Fruit fly (Drosophila melanogaster) whole organism, embryonic: Measurements from ENCODE around the gene pxb.

Source experiments
- CG10979 ChIP-seq: fragments of 200-800 bp; sonication (Bioruptor generic); optimal IDR thresholded peaks from 2 replicates; lab custom pipeline; 2018; ENCODE audit warnings: missing biosample characterization, mild to moderate bottlenecking, missing genetic modification characterization, moderate library complexity
- CG12769 ChIP-seq: fragments of 200-800 bp; sonication (Bioruptor generic); optimal IDR thresholded peaks from 2 replicates; lab custom pipeline; 2019; ENCODE audit warnings: missing biosample characterization, mild to moderate bottlenecking, missing genetic modification characterization, moderate library complexity
- CG14014 ChIP-seq: fragments of 200-800 bp; sonication (Bioruptor generic); IDR thresholded peaks from 2 replicates; pipeline ENCODE4 v1.3.6; 2022; ENCODE audit warnings: missing biosample characterization, missing genetic modification characterization
- CG14050 ChIP-seq: fragments of 200-800 bp; sonication (Bioruptor generic); IDR thresholded peaks from 3 replicates; pipeline ENCODE4 v1.3.6; 2022; ENCODE audit warnings: missing biosample characterization, missing genetic modification characterization
- CG15514 ChIP-seq: fragments of 200-800 bp; sonication (Bioruptor generic); optimal IDR thresholded peaks from 3 replicates; lab custom pipeline; 2017; ENCODE audit warnings: missing biosample characterization, missing genetic modification characterization, mild to moderate bottlenecking, moderate library complexity, missing genetic modification reagents
- CG1792 ChIP-seq: fragments of 200-800 bp; sonication (Bioruptor generic); optimal IDR thresholded peaks from 2 replicates; lab custom pipeline; 2016; ENCODE audit warnings: missing biosample characterization, missing genetic modification characterization
- CG18599 ChIP-seq: fragments of 200-800 bp; sonication (Bioruptor generic); optimal IDR thresholded peaks from 3 replicates; lab custom pipeline; 2017; ENCODE audit warnings: missing biosample characterization, missing genetic modification characterization, mild to moderate bottlenecking, moderate library complexity, missing genetic modification reagents
- CG2129 ChIP-seq: fragments of 200-800 bp; sonication (Bioruptor generic); IDR thresholded peaks from 2 replicates; pipeline ENCODE4 v1.3.6; 2022; ENCODE audit warnings: missing biosample characterization, missing genetic modification characterization; ENCODE audit not compliant: partially characterized antibody
- CG30431 ChIP-seq: fragments of 200-800 bp; sonication (Bioruptor generic); optimal IDR thresholded peaks from 2 replicates; lab custom pipeline; 2017; ENCODE audit warnings: missing biosample characterization, missing genetic modification characterization
- CG3065 ChIP-seq: fragments of 200-800 bp; sonication (Bioruptor generic); optimal IDR thresholded peaks from 2 replicates; lab custom pipeline; 2016; ENCODE audit warnings: missing biosample characterization, missing genetic modification characterization
- CG32772 ChIP-seq: fragments of 200-800 bp; sonication (Bioruptor generic); IDR thresholded peaks from 2 replicates; pipeline ENCODE4 v1.3.6; 2022; ENCODE audit warnings: missing biosample characterization, missing genetic modification characterization
- CG34224 ChIP-seq: fragments of 200-800 bp; sonication (Bioruptor generic); IDR thresholded peaks from 3 replicates; pipeline ENCODE4 v1.3.6; 2022; ENCODE audit warnings: missing biosample characterization, missing genetic modification characterization; ENCODE audit not compliant: partially characterized antibody
- CG3726 ChIP-seq: fragments of 200-800 bp; sonication (Bioruptor generic); IDR thresholded peaks from 3 replicates; pipeline ENCODE4, ENCODE4 v1.3.6; 2022; ENCODE audit warnings: missing biosample characterization, missing genetic modification characterization
- CG4282 ChIP-seq: fragments of 200-800 bp; sonication (Bioruptor generic); optimal IDR thresholded peaks from 2 replicates; lab custom pipeline; 2016; ENCODE audit warnings: missing biosample characterization, missing genetic modification characterization
- CG5953 ChIP-seq: fragments of 200-800 bp; sonication (Bioruptor generic); IDR thresholded peaks from 2 replicates; pipeline ENCODE4 v1.3.6; 2022; ENCODE audit warnings: missing biosample characterization, missing genetic modification characterization
- CG9932 ChIP-seq: fragments of 200-800 bp; sonication (Bioruptor generic); IDR thresholded peaks from 2 replicates; pipeline ENCODE4 v1.3.6; 2022; ENCODE audit warnings: missing biosample characterization, missing genetic modification characterization
- Camta ChIP-seq: fragments of 200-800 bp; sonication (Bioruptor generic); optimal IDR thresholded peaks from 2 replicates; lab custom pipeline; 2016; ENCODE audit warnings: missing biosample characterization, missing genetic modification characterization
- Gsc ChIP-seq: fragments of 200-800 bp; sonication (Bioruptor generic); IDR thresholded peaks from 2 replicates; pipeline ENCODE4 v1.3.6; 2022; ENCODE audit warnings: missing biosample characterization, missing genetic modification characterization
- HmgZ ChIP-seq: fragments of 200-800 bp; sonication (Bioruptor generic); optimal IDR thresholded peaks from 2 replicates; lab custom pipeline; 2018; ENCODE audit warnings: missing biosample characterization, mild to moderate bottlenecking, missing genetic modification characterization
- Hr78 ChIP-seq, 2 experiments: fragments of 200-800 bp in 1 of 2; fragments of >200 bp in 1 of 2; sonication (Bioruptor generic) in 1 of 2; optimal IDR thresholded peaks; 2 replicates each; lab custom pipeline; 2017 to 2019; ENCODE audit warnings: missing biosample characterization in 2 of 2, missing genetic modification characterization in 2 of 2, mild to moderate bottlenecking in 1 of 2, moderate library complexity in 1 of 2
- NFAT ChIP-seq: fragments of 200-800 bp; sonication (Bioruptor generic); IDR thresholded peaks from 2 replicates; pipeline ENCODE4 v1.3.6; 2022; ENCODE audit warnings: missing biosample characterization, missing genetic modification characterization
- Neu2 ChIP-seq: fragments of 200-800 bp; sonication (Bioruptor generic); optimal IDR thresholded peaks from 3 replicates; lab custom pipeline; 2016; ENCODE audit warnings: missing biosample characterization, missing genetic modification characterization, borderline replicate concordance
- Nf-YC ChIP-seq: fragments of 200-800 bp; optimal IDR thresholded peaks from 3 replicates; lab custom pipeline; 2019; ENCODE audit warnings: missing biosample characterization, mild to moderate bottlenecking, missing genetic modification characterization, moderate library complexity
- Ptx1 ChIP-seq: fragments of 200-800 bp; sonication (Bioruptor generic); IDR thresholded peaks from 2 replicates; pipeline ENCODE4 v1.3.6; 2022; ENCODE audit warnings: missing biosample characterization, missing genetic modification characterization
- az2 ChIP-seq: fragments of 200-800 bp; sonication (Bioruptor generic); optimal IDR thresholded peaks from 3 replicates; lab custom pipeline; 2016; ENCODE audit warnings: missing biosample characterization, missing genetic modification characterization
- btn ChIP-seq: fragments of 200-800 bp; sonication (Bioruptor generic); optimal IDR thresholded peaks from 2 replicates; lab custom pipeline; 2016; ENCODE audit warnings: missing biosample characterization, missing genetic modification characterization
- cg ChIP-seq: fragments of 200-800 bp; sonication (Bioruptor generic); optimal IDR thresholded peaks from 3 replicates; lab custom pipeline; 2019; ENCODE audit warnings: missing biosample characterization, mild to moderate bottlenecking, missing genetic modification characterization, moderate library complexity
- cwo ChIP-seq: fragments of 200-800 bp; sonication (Bioruptor generic); optimal IDR thresholded peaks from 3 replicates; lab custom pipeline; 2017; ENCODE audit warnings: missing biosample characterization, missing genetic modification characterization, mild to moderate bottlenecking, moderate library complexity, missing genetic modification reagents
- dmrt11E ChIP-seq: fragments of 200-800 bp; sonication (Bioruptor generic); optimal IDR thresholded peaks from 3 replicates; lab custom pipeline; 2018; ENCODE audit warnings: missing biosample characterization, mild to moderate bottlenecking, missing genetic modification characterization, moderate library complexity
- exex ChIP-seq: fragments of 200-800 bp; sonication (Bioruptor generic); optimal IDR thresholded peaks from 4 replicates; lab custom pipeline; 2018; ENCODE audit warnings: missing biosample characterization, mild to moderate bottlenecking, missing genetic modification characterization, moderate library complexity
- gcm ChIP-seq: fragments of 200-800 bp; sonication (Bioruptor generic); optimal IDR thresholded peaks from 2 replicates; lab custom pipeline; 2019; ENCODE audit warnings: missing biosample characterization, mild to moderate bottlenecking, missing genetic modification characterization, moderate library complexity
- grn ChIP-seq: fragments of 200-800 bp; sonication (Bioruptor generic); optimal IDR thresholded peaks from 3 replicates; lab custom pipeline; 2017; ENCODE audit warnings: missing biosample characterization, missing genetic modification characterization
- gro ChIP-seq: fragments of 200-800 bp; sonication (Bioruptor generic); optimal IDR thresholded peaks from 2 replicates; lab custom pipeline; 2016; ENCODE audit warnings: missing biosample characterization, missing genetic modification characterization
- ind ChIP-seq: fragments of 200-800 bp; sonication (Bioruptor generic); optimal IDR thresholded peaks from 3 replicates; lab custom pipeline; 2016; ENCODE audit warnings: missing biosample characterization, missing genetic modification characterization
- lab ChIP-seq: fragments of 200-800 bp; sonication (Bioruptor generic); optimal IDR thresholded peaks from 3 replicates; lab custom pipeline; 2017; ENCODE audit warnings: missing biosample characterization, missing genetic modification characterization, mild to moderate bottlenecking, moderate library complexity, missing genetic modification reagents
- mirr ChIP-seq: fragments of 200-800 bp; sonication (Bioruptor generic); optimal IDR thresholded peaks from 3 replicates; lab custom pipeline; 2018; ENCODE audit warnings: missing biosample characterization, mild to moderate bottlenecking, missing genetic modification characterization
- pnt ChIP-seq: fragments of 200-800 bp; sonication (Bioruptor generic); optimal IDR thresholded peaks from 3 replicates; lab custom pipeline; 2016; ENCODE audit warnings: missing biosample characterization, missing genetic modification characterization
- scrt ChIP-seq: fragments of 200-800 bp; sonication (Bioruptor generic); optimal IDR thresholded peaks from 2 replicates; lab custom pipeline; 2018; ENCODE audit warnings: missing biosample characterization, mild to moderate bottlenecking, missing genetic modification characterization, moderate library complexity
- sd ChIP-seq: fragments of 200-800 bp; sonication (Bioruptor generic); optimal IDR thresholded peaks from 3 replicates; lab custom pipeline; 2018; ENCODE audit warnings: missing biosample characterization, mild to moderate bottlenecking, missing genetic modification characterization, moderate library complexity
- sqz ChIP-seq: fragments of 200-800 bp; sonication (Bioruptor generic); optimal IDR thresholded peaks from 3 replicates; lab custom pipeline; 2018; ENCODE audit warnings: missing biosample characterization, mild to moderate bottlenecking, missing genetic modification characterization
- stwl ChIP-seq: fragments of 200-800 bp; sonication (Bioruptor generic); optimal IDR thresholded peaks from 3 replicates; lab custom pipeline; 2018; ENCODE audit warnings: missing biosample characterization, mild to moderate bottlenecking, missing genetic modification characterization, moderate library complexity
- sug ChIP-seq: fragments of 200-800 bp; optimal IDR thresholded peaks from 2 replicates; lab custom pipeline; 2019; ENCODE audit warnings: missing biosample characterization, mild to moderate bottlenecking, missing genetic modification characterization, moderate library complexity
- yki ChIP-seq: fragments of >200 bp; optimal IDR thresholded peaks from 3 replicates; lab custom pipeline; 2018
- z ChIP-seq: fragments of 200-800 bp; sonication (Bioruptor generic); IDR thresholded peaks from 3 replicates; pipeline ENCODE4 v1.3.6; 2022; ENCODE audit warnings: missing biosample characterization, missing genetic modification characterization
- zen ChIP-seq: fragments of 200-800 bp; sonication (Bioruptor generic); optimal IDR thresholded peaks from 3 replicates; lab custom pipeline; 2018; ENCODE audit warnings: missing biosample characterization, mild to moderate bottlenecking, missing genetic modification characterization, moderate library complexity

The pxb gene

DNA sequence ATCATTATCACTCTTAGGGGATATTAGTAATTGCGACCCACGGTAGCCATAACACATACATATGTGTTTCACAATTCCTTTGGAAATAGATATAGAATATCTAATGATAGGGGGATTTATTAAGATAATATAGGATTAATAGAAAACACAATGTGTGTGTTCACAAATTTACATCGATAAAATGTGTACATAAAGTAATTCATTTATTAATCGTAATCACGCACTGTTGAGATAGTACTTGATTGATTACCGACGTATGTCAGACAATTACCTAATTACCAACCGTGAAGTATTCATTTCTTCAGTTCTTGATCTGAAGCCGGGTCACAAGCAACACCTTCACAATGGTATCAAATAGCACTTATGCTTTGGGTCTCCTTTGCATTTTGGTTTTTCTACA is 26.8 kb downstream of the pxb start, which contains the start of gene CG31446:
Gene CG31446 (plus strand): TSS at position 301 of the 400 bp plus-strand sequence.
- TF ChIP-seq CG18599 (GFP tag; lab: Kevin White, UChicago) (no peak), ind (GFP tag; lab: Kevin White, UChicago) (no peak), lab (GFP tag; lab: Kevin White, UChicago) (peak; percentile 46), dmrt11E (tag; lab: Kevin White, UChicago) (no peak), CG3726 (GFP tag; lab: Robert Waterston, UW) (no peak), CG2129 (GFP tag; lab: Robert Waterston, UW) (no peak), stwl (no peak), gcm (GFP tag; lab: Kevin White, UChicago) (no peak)

dm6 chr3R:15694332-15694731 is 28.3 kb downstream of the pxb start:
- TF ChIP-seq grn (GFP tag; lab: Kevin White, UChicago), result peak; percentile 9
- TF ChIP-seq CG12769 (tag; lab: Kevin White, UChicago), result no peak
- peak; percentile 72 for TF ChIP-seq mirr
- TF ChIP-seq sd (tag; lab: Kevin White, UChicago), result peak; percentile 34
- peak; percentile 19 for TF ChIP-seq sug (tag; lab: Kevin White, UChicago)
- no peak for TF ChIP-seq zen
- TF ChIP-seq exex, result peak; percentile 65
- peak; percentile 59 for TF ChIP-seq lab (GFP tag; lab: Kevin White, UChicago)

dm6 chr3R:15694941-15695340 is 29.0 kb downstream of the pxb start, which contains the start of gene CG5399:
TSS of gene CG5399 (plus strand) at chr3R:15695241.
- TF ChIP-seq CG4282 (no peak), lab (GFP tag; lab: Kevin White, UChicago) (peak; percentile 0)

DNA sequence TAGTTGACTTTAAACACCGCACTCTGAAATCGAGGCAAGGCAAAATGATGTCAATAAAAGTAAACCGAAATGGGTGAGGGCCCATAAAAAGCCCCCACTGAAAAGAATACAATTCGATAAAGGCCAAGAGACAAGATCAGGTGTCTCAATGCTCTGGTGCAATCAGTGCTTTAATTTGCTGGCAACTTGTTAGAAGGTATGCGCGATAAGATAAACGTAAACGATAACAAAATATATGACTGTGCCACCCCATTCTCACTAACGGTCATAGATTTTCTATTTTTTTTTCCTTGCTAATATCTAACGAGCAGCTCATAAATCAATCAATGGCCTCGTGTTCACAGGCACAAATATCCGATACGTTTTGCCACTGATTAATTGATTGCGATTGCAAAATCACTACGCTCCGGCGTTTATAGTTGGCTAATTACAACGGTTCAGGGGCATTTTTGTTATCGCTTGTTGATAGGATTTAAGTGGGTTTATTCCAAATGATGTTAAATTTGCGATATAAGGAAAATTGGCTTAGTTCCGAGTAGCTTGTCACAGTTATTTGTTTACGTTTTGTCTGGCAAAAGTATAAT is 30.6 kb downstream of the pxb start:
- TF ChIP-seq NFAT (GFP tag; lab: Robert Waterston, UW) (no peak), gro (GFP tag; lab: Kevin White, UChicago) (peak; percentile 66), sd (tag; lab: Kevin White, UChicago) (peak; percentile 78), z (GFP tag; lab: Robert Waterston, UW) (no peak), CG14050 (GFP tag; lab: Robert Waterston, UW) (no peak), CG1792 (GFP tag; lab: Kevin White, UChicago) (no peak), Nf-YC (tag; lab: Kevin White, UChicago) (no peak), CG14014 (GFP tag; lab: Robert Waterston, UW) (no peak), scrt (GFP tag; lab: Kevin White, UChicago) (no peak), Neu2 (GFP tag; lab: Kevin White, UChicago) (no peak), Ptx1 (no peak), CG5953 (GFP tag; lab: Robert Waterston, UW) (no peak), CG15514 (GFP tag; lab: Kevin White, UChicago) (peak; percentile 1), sqz (peak; percentile 8), CG3065 (GFP tag; lab: Kevin White, UChicago) (no peak), CG10979 (tag; lab: Kevin White, UChicago) (no peak), yki (lab: Kevin White, UChicago) (no peak), btn (GFP tag; lab: Kevin White, UChicago) (no peak), Camta (GFP tag; lab: Kevin White, UChicago) (no peak), cg (GFP tag; lab: Kevin White, UChicago) (no peak), CG30431 (GFP tag; lab: Kevin White, UChicago) (no peak), CG34224 (GFP tag; lab: Robert Waterston, UW) (no peak), az2 (GFP tag; lab: Kevin White, UChicago) (no peak), Hr78 (GFP tag; optimal IDR thresholded peaks at IDR 0.05; lab: Kevin White, UChicago) (no peak), cwo (GFP tag; lab: Kevin White, UChicago) (peak; percentile 33), Gsc (GFP tag; lab: Robert Waterston, UW) (no peak), CG9932 (GFP tag; lab: Robert Waterston, UW) (no peak), mirr (peak; percentile 96), pnt (no peak), HmgZ (peak; percentile 5), CG32772 (GFP tag; lab: Robert Waterston, UW) (no peak)
